Fruit fly (Drosophila melanogaster) whole organism, wandering third instar larva: ENCODE results near the gene tctn.

Source experiments
- CG32264 ChIP-seq: fragments of 200-800 bp; sonication (Bioruptor generic); optimal IDR thresholded peaks from 2 replicates; lab custom pipeline; 2016; ENCODE audit warnings: missing biosample characterization, missing genetic modification characterization
- CG9705 ChIP-seq: fragments of 200-800 bp; sonication (Bioruptor generic); optimal IDR thresholded peaks from 2 replicates; lab custom pipeline; 2018; ENCODE audit warnings: missing biosample characterization, mild to moderate bottlenecking, missing genetic modification characterization
- CrebA ChIP-seq: fragments of 200-800 bp; sonication (Bioruptor generic); optimal IDR thresholded peaks from 2 replicates; lab custom pipeline; 2016; ENCODE audit warnings: missing biosample characterization, mild to moderate bottlenecking, missing genetic modification characterization, borderline replicate concordance
- Dfd ChIP-seq: fragments of >200 bp; optimal IDR thresholded peaks from 2 replicates; lab custom pipeline; 2017; ENCODE audit warnings: missing biosample characterization, missing genetic modification characterization
- Dif ChIP-seq: fragments of 200-275, 200-300 bp; sonication (Bioruptor generic); optimal IDR thresholded peaks from 2 replicates; lab custom pipeline; 2018; ENCODE audit warnings: missing biosample characterization, missing genetic modification characterization; ENCODE audit not compliant: partially characterized antibody
- GATAd ChIP-seq: sonication (Bioruptor generic); optimal IDR thresholded peaks from 2 replicates; lab custom pipeline; 2016; ENCODE audit warnings: missing biosample characterization, missing genetic modification characterization
- HLH106 ChIP-seq: fragments of 200-800 bp; optimal IDR thresholded peaks from 3 replicates; lab custom pipeline; 2019; ENCODE audit warnings: missing biosample characterization, mild to moderate bottlenecking, missing genetic modification characterization, moderate library complexity
- Hr78 ChIP-seq: fragments of >200 bp; optimal IDR thresholded peaks from 2 replicates; lab custom pipeline; 2017; ENCODE audit warnings: missing biosample characterization, missing genetic modification characterization
- Hr83 ChIP-seq: fragments of 200-300 bp; sonication (Bioruptor generic); optimal IDR thresholded peaks from 2 replicates; lab custom pipeline; 2016; ENCODE audit warnings: missing biosample characterization, mild to moderate bottlenecking, missing genetic modification characterization, moderate library complexity; ENCODE audit not compliant: poor library complexity, severe bottlenecking
- Jra ChIP-seq: sonication (Bioruptor generic); optimal IDR thresholded peaks from 2 replicates; lab custom pipeline; 2016; ENCODE audit warnings: missing biosample characterization, missing genetic modification characterization
- Myc ChIP-seq: fragments of >200 bp; optimal IDR thresholded peaks from 2 replicates; lab custom pipeline; 2017
- N ChIP-seq: fragments of >200 bp; optimal IDR thresholded peaks from 2 replicates; lab custom pipeline; 2018; ENCODE audit warnings: missing biosample characterization, missing external identifiers, missing genetic modification characterization
- OdsH ChIP-seq: fragments of 200-800 bp; sonication (Bioruptor generic); optimal IDR thresholded peaks from 2 replicates; lab custom pipeline; 2016; ENCODE audit warnings: missing biosample characterization, mild to moderate bottlenecking, missing genetic modification characterization
- Rel ChIP-seq, 2 experiments: fragments of 200-800 bp; sonication (Bioruptor generic) in 1 of 2; optimal IDR thresholded peaks; 2 replicates in 1 of 2; 3 replicates in 1 of 2; lab custom pipeline; 2016 to 2019; ENCODE audit warnings: mild to moderate bottlenecking in 2 of 2, missing biosample characterization in 2 of 2, missing genetic modification characterization in 2 of 2, moderate library complexity in 1 of 2
- Sp1 ChIP-seq: fragments of 200-800 bp; sonication (Bioruptor generic); optimal IDR thresholded peaks from 3 replicates; lab custom pipeline; 2019; ENCODE audit warnings: missing biosample characterization, mild to moderate bottlenecking, missing genetic modification characterization, moderate library complexity
- Vsx2 ChIP-seq: fragments of 200-300, 225-300 bp; sonication (Bioruptor generic); optimal IDR thresholded peaks from 2 replicates; lab custom pipeline; 2018; ENCODE audit warnings: missing biosample characterization, missing genetic modification characterization; ENCODE audit not compliant: partially characterized antibody
- br ChIP-seq: fragments of 200-800 bp; sonication (Bioruptor generic); optimal IDR thresholded peaks from 2 replicates; lab custom pipeline; 2016; ENCODE audit warnings: missing biosample characterization, missing genetic modification characterization
- brk ChIP-seq: fragments of 200-800 bp; sonication (Bioruptor generic); optimal IDR thresholded peaks from 2 replicates; lab custom pipeline; 2016; ENCODE audit warnings: missing biosample characterization, mild to moderate bottlenecking, missing genetic modification characterization
- dl ChIP-seq, 2 experiments: fragments of 175-275, 200-275 bp in 1 of 2; fragments of 200-275 bp in 1 of 2; sonication (Bioruptor generic); optimal IDR thresholded peaks; lab custom pipeline; 2018; ENCODE audit warnings: mild to moderate bottlenecking in 2 of 2, missing biosample characterization in 2 of 2, missing genetic modification characterization in 2 of 2, moderate library complexity in 2 of 2; ENCODE audit not compliant: partially characterized antibody in 2 of 2, insufficient read depth in 1 of 2
- dmrt93B ChIP-seq: fragments of 200-800 bp; sonication (Bioruptor generic); optimal IDR thresholded peaks from 2 replicates; lab custom pipeline; 2018; ENCODE audit warnings: missing biosample characterization, mild to moderate bottlenecking, missing genetic modification characterization
- dsf ChIP-seq: sonication (Bioruptor generic); optimal IDR thresholded peaks from 2 replicates; lab custom pipeline; 2016; ENCODE audit warnings: missing biosample characterization, missing genetic modification characterization, borderline replicate concordance
- ey ChIP-seq: fragments of 200-800 bp; sonication (Bioruptor generic); optimal IDR thresholded peaks from 2 replicates; lab custom pipeline; 2016; ENCODE audit warnings: missing biosample characterization, missing genetic modification characterization
- foxo ChIP-seq, 2 experiments: fragments of 200-800 bp; sonication (Bioruptor generic); optimal IDR thresholded peaks; 2 replicates in 1 of 2; 3 replicates in 1 of 2; lab custom pipeline; 2016 to 2017; ENCODE audit warnings: missing biosample characterization in 2 of 2, missing genetic modification characterization in 2 of 2
- fru ChIP-seq: fragments of 200-800 bp; sonication (Bioruptor generic); optimal IDR thresholded peaks from 3 replicates; lab custom pipeline; 2016; ENCODE audit warnings: missing biosample characterization, mild to moderate bottlenecking, missing genetic modification characterization
- jim ChIP-seq: fragments of 175-275, 200-325 bp; sonication (Bioruptor generic); optimal IDR thresholded peaks from 2 replicates; lab custom pipeline; 2016; ENCODE audit warnings: missing biosample characterization, mild to moderate bottlenecking, missing genetic modification characterization
- lola ChIP-seq: fragments of >200 bp; optimal IDR thresholded peaks from 2 replicates; lab custom pipeline; 2017; ENCODE audit warnings: missing biosample characterization, missing genetic modification characterization
- pan ChIP-seq: fragments of >200 bp; optimal IDR thresholded peaks from 2 replicates; lab custom pipeline; 2017
- psq ChIP-seq: fragments of 200-800 bp; sonication (Bioruptor generic); optimal IDR thresholded peaks from 3 replicates; lab custom pipeline; 2017; ENCODE audit warnings: missing biosample characterization, mild to moderate bottlenecking, missing genetic modification characterization, moderate library complexity
- sv ChIP-seq: fragments of 200-800 bp; sonication (Bioruptor generic); optimal IDR thresholded peaks from 3 replicates; lab custom pipeline; 2016; ENCODE audit warnings: missing biosample characterization, missing genetic modification characterization

The tctn gene

DNA sequence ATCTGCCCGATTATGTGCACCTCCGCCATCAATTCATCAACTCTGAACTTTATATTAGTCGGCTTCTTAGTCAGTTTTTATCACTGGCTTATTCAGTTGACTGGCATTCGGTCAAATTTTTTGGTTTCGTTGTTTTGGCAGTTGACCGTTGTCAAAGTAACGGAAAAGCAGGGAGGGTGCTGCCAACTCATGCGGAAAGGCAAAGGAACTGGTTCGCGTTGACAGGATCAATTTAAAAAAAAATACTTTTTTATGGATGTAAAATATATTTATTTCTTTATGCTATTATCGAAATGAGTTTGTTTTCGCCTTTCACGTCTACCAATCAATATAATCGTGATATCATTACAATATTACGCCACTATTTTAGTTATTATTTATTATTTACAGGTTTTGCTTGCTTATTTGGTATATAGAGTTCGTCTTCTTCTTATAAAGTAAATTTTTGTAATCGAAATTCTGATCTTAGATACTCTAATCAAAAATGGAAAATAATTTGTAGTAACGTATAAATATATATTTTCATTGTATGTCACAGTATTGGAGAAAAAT is at the start of gene tctn, which contains the start of the genes B9d2 and CG9222:
tctn (minus strand) TSS at position 130 of the 552 bp plus-strand sequence.
B9d2 (minus strand) TSS at position 130 of the 552 bp plus-strand sequence.
CG9222 (plus strand) TSS at position 502 of the 552 bp plus-strand sequence.
- TF ChIP-seq br (no peak), fru (GFP tag; lab: Kevin White, UChicago) (no peak), Vsx2 (GFP tag; lab: Kevin White, UChicago) (no peak), HLH106 (tag; lab: Kevin White, UChicago) (no peak), ey (GFP tag; lab: Kevin White, UChicago) (no peak), Myc (no peak), CG32264 (no peak), sv (GFP tag; lab: Kevin White, UChicago) (no peak), psq (GFP tag; lab: Kevin White, UChicago) (no peak), jim (GFP tag; lab: Kevin White, UChicago) (no peak), GATAd (GFP tag; lab: Kevin White, UChicago) (no peak), dsf (no peak), OdsH (GFP tag; lab: Kevin White, UChicago) (no peak), brk (GFP tag; lab: Kevin White, UChicago) (no peak), pan (no peak)

DNA sequence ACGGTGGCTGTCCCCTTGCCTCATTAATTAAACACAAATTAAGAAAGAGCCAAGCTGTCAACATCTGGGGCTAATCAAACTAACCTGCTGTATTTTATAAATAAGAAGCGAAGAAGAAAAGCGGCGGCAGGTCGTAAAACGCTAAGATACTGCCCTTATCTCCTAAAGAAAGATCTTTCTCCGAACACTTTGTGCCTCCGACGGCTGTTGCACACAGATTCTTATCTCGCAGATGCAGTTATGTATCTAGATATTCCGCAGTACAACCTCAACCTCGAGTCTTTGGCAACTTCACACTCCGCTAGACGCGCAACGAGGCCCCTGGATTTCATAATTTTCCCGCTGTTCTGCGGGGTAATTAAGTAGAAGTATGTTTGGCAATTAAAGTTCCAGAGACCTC is 49.5 kb upstream of the tctn start:
- TF ChIP-seq dmrt93B (GFP tag; lab: Kevin White, UChicago) (no peak), dsf (no peak)

dm6 chr2L:6178740-6179633 is 48.5 kb upstream of the tctn start, which contains the start of gene smal:
Gene smal (plus strand): TSS chr2L:6179133.
- TF ChIP-seq dl (GFP tag; optimal IDR thresholded peaks at IDR 0.05; lab: Kevin White, UChicago; ENCODE audit: insufficient read depth in 1 of 2, partially characterized antibody in 2 of 2) (peak in 1 of 2 experiments; percentile 37), psq (GFP tag; lab: Kevin White, UChicago) (no peak), Dif (GFP tag; lab: Kevin White, UChicago) (peak; percentile 45), Vsx2 (GFP tag; lab: Kevin White, UChicago) (peak; percentile 34), fru (GFP tag; lab: Kevin White, UChicago) (peak; percentile 44)
- TF ChIP-seq, all 38 proteins: peak for 4

DNA sequence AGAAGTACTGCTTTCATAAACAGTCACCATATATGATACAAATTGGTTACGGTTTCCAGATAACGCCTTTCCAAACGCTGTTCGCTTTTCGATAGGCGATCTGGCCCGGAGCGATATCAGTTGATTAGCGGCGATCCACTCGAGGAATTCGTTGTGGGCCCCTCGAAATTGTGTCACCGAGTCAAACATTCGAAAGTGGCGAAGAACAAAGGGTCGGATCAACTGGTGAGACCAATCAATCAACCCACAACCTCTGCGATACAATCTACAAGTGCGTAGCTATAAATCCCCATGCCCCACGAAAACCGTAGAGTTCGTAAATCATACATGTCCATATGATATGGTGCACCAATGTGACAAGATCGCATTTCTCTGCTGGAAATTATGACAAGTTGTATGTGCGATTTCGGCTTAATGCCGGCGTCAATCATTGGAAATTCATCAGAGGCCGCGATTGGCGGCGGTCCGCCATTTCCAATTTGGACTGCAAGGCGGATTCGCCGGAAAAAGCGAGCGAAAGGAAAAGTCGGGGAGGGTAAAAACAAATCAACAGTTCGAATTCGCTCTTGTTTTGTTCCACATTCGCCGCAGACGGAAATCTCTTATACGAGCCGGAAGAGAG is 47.8 kb upstream of the tctn start:
- TF ChIP-seq CrebA (GFP tag; lab: Kevin White, UChicago) (no peak), Sp1 (GFP tag; lab: Kevin White, UChicago) (no peak), CG32264 (no peak)

DNA sequence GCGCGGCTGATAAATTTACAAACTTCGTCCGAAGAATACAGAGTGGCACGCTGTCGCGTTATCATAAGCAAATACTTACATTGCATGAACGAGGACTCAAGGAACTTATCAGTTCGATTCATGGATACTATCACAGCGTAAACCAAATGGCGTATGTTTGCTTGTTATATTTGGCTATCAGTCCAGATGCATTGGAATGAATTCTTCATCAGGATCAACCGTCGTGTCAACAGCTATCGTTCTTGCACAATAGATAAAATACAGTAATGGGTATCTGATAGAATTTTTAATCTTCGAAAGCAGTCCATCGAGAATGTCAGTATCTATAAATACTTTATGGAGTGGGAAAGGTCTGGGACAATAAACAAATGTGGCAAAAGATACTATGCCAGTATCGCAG is 46.7 kb upstream of the tctn start:
- TF ChIP-seq lola (no peak), CrebA (GFP tag; lab: Kevin White, UChicago) (no peak), Hr83 (GFP tag; lab: Kevin White, UChicago) (no peak), foxo (GFP tag; optimal IDR thresholded peaks at IDR 0.05; lab: Kevin White, UChicago) (no peak), brk (GFP tag; lab: Kevin White, UChicago) (no peak), Dfd (no peak), Dif (GFP tag; lab: Kevin White, UChicago) (no peak), ey (GFP tag; lab: Kevin White, UChicago) (no peak), Hr78 (no peak), CG9705 (GFP tag; lab: Kevin White, UChicago) (no peak), pan (no peak), CG32264 (no peak), Myc (no peak), Jra (GFP tag; lab: Kevin White, UChicago) (no peak), N (GFP tag; lab: Kevin White, UChicago) (no peak), Rel (GFP tag; optimal IDR thresholded peaks at IDR 0.05; lab: Kevin White, UChicago) (no peak), Rel (tag; optimal IDR thresholded peaks at IDR 0.05; lab: Kevin White, UChicago) (no peak), sv (GFP tag; lab: Kevin White, UChicago) (no peak), HLH106 (tag; lab: Kevin White, UChicago) (no peak), fru (GFP tag; lab: Kevin White, UChicago) (no peak), dl (GFP tag; optimal IDR thresholded peaks at IDR 0.05; lab: Kevin White, UChicago; ENCODE audit: insufficient read depth in 1 of 2, partially characterized antibody in 2 of 2) (no peak)
